Worm (Caenorhabditis elegans) whole organism, early embryonic: ENCODE results near the gene cnt-1.

ENCODE experiments used
- B0310.2 ChIP-seq: sonication (generic microtip); optimal IDR thresholded peaks from 2 replicates; lab custom pipeline; 2016; ENCODE audit warnings: mild to moderate bottlenecking, missing genetic modification characterization, missing compliant biosample characterization
- aly-1 ChIP-seq: sonication (generic microtip); optimal IDR thresholded peaks from 2 replicates; lab custom pipeline; 2016; ENCODE audit warnings: missing genetic modification characterization, missing compliant biosample characterization
- ama-1 ChIP-seq: fragments of 150-350 bp; optimal IDR thresholded peaks from 2 replicates; lab custom pipeline; 2014
- ceh-13 ChIP-seq: fragments of 200-800 bp; sonication (Bioruptor generic); optimal IDR thresholded peaks from 2 replicates; lab custom pipeline; 2018; ENCODE audit warnings: mild to moderate bottlenecking, missing genetic modification characterization, missing compliant biosample characterization
- ets-7 ChIP-seq: sonication (generic microtip); optimal IDR thresholded peaks from 2 replicates; lab custom pipeline; 2016; ENCODE audit warnings: missing genotype, missing genetic modification characterization, missing compliant biosample characterization
- hmbx-1 ChIP-seq: sonication (generic microtip); optimal IDR thresholded peaks from 2 replicates; lab custom pipeline; 2016; ENCODE audit warnings: mild to moderate bottlenecking, missing genetic modification characterization, missing compliant biosample characterization
- hnd-1 ChIP-seq: sonication (generic microtip); optimal IDR thresholded peaks from 2 replicates; lab custom pipeline; 2016; ENCODE audit warnings: missing genetic modification characterization, missing compliant biosample characterization
- scrt-1 ChIP-seq: fragments of 200-800 bp; sonication (Bioruptor generic); IDR thresholded peaks from 2 replicates; pipeline ENCODE4 v1.3.6; 2022; ENCODE audit warnings: missing genetic modification characterization, missing compliant biosample characterization
- sea-1 ChIP-seq: fragments of 200-800 bp; sonication (Bioruptor generic); conservative IDR thresholded peaks from 2 replicates; pipeline ENCODE4 v1.3.6; 2022; ENCODE audit warnings: missing genetic modification characterization, missing compliant biosample characterization
- tbx-11 ChIP-seq: fragments of 200-800 bp; sonication (Bioruptor generic); IDR thresholded peaks from 2 replicates; pipeline ENCODE4 v1.3.6; 2022; ENCODE audit warnings: missing genetic modification characterization, missing compliant biosample characterization
- tbx-37 ChIP-seq: fragments of 200-800 bp; sonication (Bioruptor generic); conservative IDR thresholded peaks from 2 replicates; pipeline ENCODE4 v1.3.6; 2022; ENCODE audit warnings: missing genetic modification reagents, missing genetic modification characterization, missing compliant biosample characterization
- tra-4 ChIP-seq: sonication (generic microtip); optimal IDR thresholded peaks from 2 replicates; lab custom pipeline; 2017; ENCODE audit warnings: missing genetic modification characterization, missing compliant biosample characterization

DNA sequence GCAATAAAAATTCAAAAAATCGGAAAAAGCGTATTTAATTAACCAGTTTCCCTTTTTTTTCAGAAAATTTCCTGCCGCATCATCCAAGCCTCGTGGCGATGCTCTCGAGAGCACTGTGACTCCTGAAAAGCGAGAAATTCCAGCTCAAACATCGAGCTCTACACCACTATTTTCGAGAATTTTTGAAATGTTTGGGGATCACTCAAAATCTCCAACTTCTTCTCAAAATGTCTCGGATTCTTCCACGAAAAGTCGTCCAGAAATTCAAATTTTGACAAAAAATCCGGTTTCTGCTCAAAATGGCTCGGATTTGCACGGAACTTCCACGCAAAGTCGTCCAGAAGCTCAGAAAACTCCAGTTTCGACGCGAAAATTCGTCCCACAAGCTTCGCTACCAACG lies 49.3 kb upstream of the cnt-1 start:
- TF ChIP-seq ama-1 (no peak), sea-1 (GFP tag; lab: Robert Waterston, UW) (no peak), tra-4 (tag; lab: Kevin White, UChicago) (no peak), B0310.2 (no peak), hmbx-1 (tag; lab: Kevin White, UChicago) (no peak), tbx-37 (GFP tag; lab: Robert Waterston, UW) (no peak), aly-1 (tag; lab: Kevin White, UChicago) (no peak), ets-7 (tag; lab: Kevin White, UChicago) (no peak), scrt-1 (GFP tag; lab: Robert Waterston, UW) (no peak), tbx-11 (no peak), hnd-1 (no peak), ceh-13 (GFP tag; lab: Kevin White, UChicago) (no peak)
